Worm (Caenorhabditis elegans) whole organism, mixed stage, embryonic: ENCODE data around the gene C50B8.5.

Experiments used
- pha-4 ChIP-seq: fragments of 150-350 bp; optimal IDR thresholded peaks from 2 replicates; lab custom pipeline; 2018; ENCODE audit warnings: missing biosample characterization, missing genetic modification reagents, missing genetic modification characterization
- snpc-4 ChIP-seq: fragments of 150-350 bp; optimal IDR thresholded peaks from 2 replicates; lab custom pipeline; 2014; ENCODE audit warnings: missing biosample characterization, missing genetic modification characterization

DNA sequence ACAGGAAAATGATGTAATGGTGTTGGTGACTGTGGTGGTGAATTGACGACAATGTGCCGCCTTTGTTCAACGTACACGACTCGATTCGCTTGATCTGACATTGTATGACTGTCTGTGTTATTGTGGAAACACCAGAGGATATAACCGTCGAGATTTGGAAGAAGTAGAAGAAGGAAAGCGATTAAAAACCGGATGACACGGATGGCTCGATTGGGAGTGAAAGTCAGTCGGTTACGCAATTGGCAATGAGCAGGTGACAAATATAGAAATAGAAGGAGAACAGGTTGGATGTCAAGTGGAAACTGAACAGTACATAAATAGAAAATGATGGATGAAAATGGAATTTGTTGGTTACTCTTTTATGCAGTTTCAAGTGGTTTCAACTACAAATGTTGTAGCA lies 20.1 kb downstream of the C50B8.5 start, which contains the start of gene rdy-2:
- TF ChIP-seq snpc-4 (tag; lab: Kevin White, UChicago), result no peak
- no peak for TF ChIP-seq pha-4 (tag; lab: Kevin White, UChicago)
